Worm (Caenorhabditis elegans) whole organism, young adult: ENCODE results near the gene Y38C1AA.12.

ENCODE experiments used
- Y53G8AR.9 ChIP-seq: fragments of 200-800 bp; sonication (Bioruptor generic); conservative IDR thresholded peaks from 2 replicates; pipeline ENCODE4 v1.3.6; 2022; ENCODE audit warnings: missing genetic modification reagents, missing genetic modification characterization, missing compliant biosample characterization
- ama-1 ChIP-seq, 3 experiments: fragments of 150-350 bp in 1 of 3; sonication (generic microtip) in 2 of 3; optimal IDR thresholded peaks; 2 replicates each; lab custom pipeline; 2014 to 2018; ENCODE audit warnings: missing biosample characterization in 2 of 3, missing genetic modification characterization in 2 of 3, missing genetic modification reagents in 2 of 3
- attf-6 ChIP-seq: fragments of 200-800 bp; sonication (Bioruptor generic); IDR thresholded peaks from 2 replicates; pipeline ENCODE4 v1.3.6; 2022; ENCODE audit warnings: missing genetic modification reagents, missing genetic modification characterization, missing compliant biosample characterization
- ceh-100 ChIP-seq: fragments of 200-800 bp; sonication (Bioruptor generic); IDR thresholded peaks from 2 replicates; pipeline ENCODE4 v1.3.6; 2022; ENCODE audit warnings: missing genetic modification reagents, missing genetic modification characterization, missing compliant biosample characterization
- dpff-1 ChIP-seq: sonication (generic microtip); optimal IDR thresholded peaks from 2 replicates; lab custom pipeline; 2017; ENCODE audit warnings: mild to moderate bottlenecking, missing genetic modification characterization, missing compliant biosample characterization
- sptf-2 ChIP-seq: fragments of 200-800 bp; sonication (Bioruptor generic); optimal IDR thresholded peaks from 2 replicates; lab custom pipeline; 2018; ENCODE audit warnings: mild to moderate bottlenecking, missing genetic modification characterization, missing compliant biosample characterization
- unc-130 ChIP-seq: sonication (generic microtip); optimal IDR thresholded peaks from 2 replicates; lab custom pipeline; 2016; ENCODE audit warnings: missing genetic modification reagents, missing genetic modification characterization, missing compliant biosample characterization
- unc-62 ChIP-seq: fragments of 150-350 bp; optimal IDR thresholded peaks from 2 replicates; lab custom pipeline; 2014; ENCODE audit warnings: missing biosample characterization, missing genetic modification reagents, missing genetic modification characterization
- ztf-6 ChIP-seq: fragments of 200-800 bp; sonication (Bioruptor generic); IDR thresholded peaks from 2 replicates; pipeline ENCODE4 v1.3.6; 2022; ENCODE audit warnings: missing genetic modification reagents, missing genetic modification characterization, missing compliant biosample characterization

- TF ChIP-seq unc-62 (no peak), ama-1 (optimal IDR thresholded peaks at IDR 0.05; lab: Kevin White, UChicago) (no peak), ama-1 (GFP tag; optimal IDR thresholded peaks at IDR 0.05; lab: Kevin White, UChicago) (no peak), attf-6 (no peak), dpff-1 (tag; lab: Kevin White, UChicago) (no peak), ceh-100 (GFP tag; lab: Robert Waterston, UW) (no peak), ztf-6 (no peak), sptf-2 (no peak), Y53G8AR.9 (GFP tag; lab: Robert Waterston, UW) (no peak), unc-130 (GFP tag; lab: Kevin White, UChicago) (no peak)
Observed at ce11 chrIV:236138-236537, 44.1 kb downstream of the Y38C1AA.12 start.
